Fruit fly (Drosophila melanogaster) whole organism, embryonic: ENCODE data around the gene Pgd.

Experiments
- ATbp ChIP-seq: fragments of 200-800 bp; sonication (Bioruptor generic); optimal IDR thresholded peaks from 2 replicates; lab custom pipeline; 2017; ENCODE audit warnings: missing biosample characterization, mild to moderate bottlenecking, missing genetic modification characterization, missing genetic modification reagents
- B-H2 ChIP-seq: fragments of 200-800 bp; sonication (Bioruptor generic); optimal IDR thresholded peaks from 2 replicates; lab custom pipeline; 2018; ENCODE audit warnings: missing biosample characterization, mild to moderate bottlenecking, missing genetic modification characterization
- Blimp-1 ChIP-seq: fragments of 200-800 bp; sonication (Bioruptor generic); optimal IDR thresholded peaks from 3 replicates; lab custom pipeline; 2018; ENCODE audit warnings: missing biosample characterization, missing genetic modification characterization, mild to moderate bottlenecking, moderate library complexity, missing genetic modification reagents
- CG10274 ChIP-seq: fragments of 200-800 bp; sonication (Bioruptor generic); optimal IDR thresholded peaks from 3 replicates; lab custom pipeline; 2017; ENCODE audit warnings: missing biosample characterization, mild to moderate bottlenecking, missing genetic modification characterization
- CG11456 ChIP-seq: fragments of 200-800 bp; sonication (Bioruptor generic); IDR thresholded peaks from 3 replicates; pipeline ENCODE4 v1.3.6; 2022; ENCODE audit warnings: missing biosample characterization, missing genetic modification characterization
- CG11723 ChIP-seq: fragments of 200-800 bp; sonication (Bioruptor generic); optimal IDR thresholded peaks from 2 replicates; lab custom pipeline; 2017; ENCODE audit warnings: missing biosample characterization, mild to moderate bottlenecking, missing genetic modification characterization
- CG12236 ChIP-seq: fragments of 200-800 bp; sonication (Bioruptor generic); optimal IDR thresholded peaks from 2 replicates; lab custom pipeline; 2016; ENCODE audit warnings: missing biosample characterization, missing genetic modification characterization
- CG12659 ChIP-seq: fragments of 200-800 bp; sonication (Bioruptor generic); optimal IDR thresholded peaks from 3 replicates; lab custom pipeline; 2017; ENCODE audit warnings: mild to moderate bottlenecking, missing biosample characterization, missing genetic modification reagents, missing genetic modification characterization
- CG12744 ChIP-seq: fragments of 200-800 bp; sonication (Bioruptor generic); optimal IDR thresholded peaks from 2 replicates; lab custom pipeline; 2016; ENCODE audit warnings: missing biosample characterization, missing genetic modification characterization
- CG15011 ChIP-seq: fragments of 200-800 bp; sonication (Bioruptor generic); optimal IDR thresholded peaks from 3 replicates; lab custom pipeline; 2018; ENCODE audit warnings: missing biosample characterization, mild to moderate bottlenecking, missing genetic modification characterization
- CG15479 ChIP-seq: fragments of 200-800 bp; sonication (Bioruptor generic); optimal IDR thresholded peaks from 3 replicates; lab custom pipeline; 2019; ENCODE audit warnings: missing biosample characterization, mild to moderate bottlenecking, missing genetic modification characterization, moderate library complexity
- CG18599 ChIP-seq: fragments of 200-800 bp; sonication (Bioruptor generic); optimal IDR thresholded peaks from 3 replicates; lab custom pipeline; 2017; ENCODE audit warnings: missing biosample characterization, missing genetic modification characterization, mild to moderate bottlenecking, moderate library complexity, missing genetic modification reagents
- CG2116 ChIP-seq: fragments of 200-800 bp; sonication (Bioruptor generic); optimal IDR thresholded peaks from 3 replicates; lab custom pipeline; 2018; ENCODE audit warnings: missing biosample characterization, mild to moderate bottlenecking, missing genetic modification characterization
- CG2199 ChIP-seq: fragments of 200-800 bp; sonication (Bioruptor generic); IDR thresholded peaks from 3 replicates; pipeline ENCODE4 v1.3.6; 2022; ENCODE audit warnings: missing biosample characterization, missing genetic modification characterization
- CG4404 ChIP-seq: fragments of 200-800 bp; sonication (Bioruptor generic); IDR thresholded peaks from 2 replicates; pipeline ENCODE4 v1.3.6; 2022; ENCODE audit warnings: missing biosample characterization, missing genetic modification characterization
- CG6683 ChIP-seq: fragments of 200-800 bp; sonication (Bioruptor generic); optimal IDR thresholded peaks from 2 replicates; lab custom pipeline; 2017; ENCODE audit warnings: missing biosample characterization, mild to moderate bottlenecking, missing genetic modification characterization, missing genetic modification reagents
- CG7372 ChIP-seq: fragments of 200-800 bp; sonication (Bioruptor generic); IDR thresholded peaks from 2 replicates; pipeline ENCODE4 v1.3.6; 2022; ENCODE audit warnings: missing biosample characterization, missing genetic modification characterization
- CG7963 ChIP-seq: fragments of 200-800 bp; sonication (Bioruptor generic); IDR thresholded peaks from 3 replicates; pipeline ENCODE4 v1.3.6; 2022; ENCODE audit warnings: missing biosample characterization, missing genetic modification characterization; ENCODE audit not compliant: partially characterized antibody
- CG9932 ChIP-seq: fragments of 200-800 bp; sonication (Bioruptor generic); IDR thresholded peaks from 2 replicates; pipeline ENCODE4 v1.3.6; 2022; ENCODE audit warnings: missing biosample characterization, missing genetic modification characterization
- Chrac-16 ChIP-seq: fragments of 200-800 bp; sonication (Bioruptor generic); optimal IDR thresholded peaks from 3 replicates; lab custom pipeline; 2016; ENCODE audit warnings: missing biosample characterization, missing genetic modification characterization
- Dek ChIP-seq: fragments of 200-800 bp; sonication (Bioruptor generic); optimal IDR thresholded peaks from 3 replicates; lab custom pipeline; 2019; ENCODE audit warnings: missing biosample characterization, mild to moderate bottlenecking, missing genetic modification characterization, moderate library complexity
- Ets65A ChIP-seq: fragments of 200-800 bp; sonication (Bioruptor generic); peaks from one replicate; lab custom pipeline; 2016; ENCODE audit warnings: missing biosample characterization, missing genetic modification characterization
- Gug ChIP-seq: fragments of 200-800 bp; sonication (Bioruptor generic); IDR thresholded peaks from 4 replicates; pipeline ENCODE4 v1.3.6; 2022; ENCODE audit warnings: missing biosample characterization, missing genetic modification characterization
- HLHmδ ChIP-seq: fragments of 200-800 bp; sonication (Bioruptor generic); optimal IDR thresholded peaks from 2 replicates; lab custom pipeline; 2018; ENCODE audit warnings: missing biosample characterization, mild to moderate bottlenecking, missing genetic modification characterization, moderate library complexity
- MBD-R2 ChIP-seq: fragments of 200-800 bp; sonication (Bioruptor generic); IDR thresholded peaks from 2 replicates; pipeline ENCODE4 v1.3.6; 2022; ENCODE audit warnings: missing biosample characterization, missing genetic modification characterization
- NC2β ChIP-seq: fragments of 200-800 bp; sonication (Bioruptor generic); optimal IDR thresholded peaks from 2 replicates; lab custom pipeline; 2016; ENCODE audit warnings: missing biosample characterization, missing genetic modification characterization
- Rx ChIP-seq: fragments of 200-800 bp; sonication (Bioruptor generic); IDR thresholded peaks from 2 replicates; pipeline ENCODE4 v1.3.6; 2022; ENCODE audit warnings: missing biosample characterization, missing genetic modification characterization
- amos ChIP-seq: fragments of 200-800 bp; sonication (Bioruptor generic); IDR thresholded peaks from 2 replicates; pipeline ENCODE4 v1.3.6; 2022; ENCODE audit warnings: missing biosample characterization, missing genetic modification characterization; ENCODE audit not compliant: partially characterized antibody
- aop ChIP-seq: fragments of 200-800 bp; sonication (Bioruptor generic); IDR thresholded peaks from 2 replicates; pipeline ENCODE4 v1.3.6; 2022; ENCODE audit warnings: missing biosample characterization, missing genetic modification characterization
- ato ChIP-seq: fragments of 200-800 bp; sonication (Bioruptor generic); IDR thresholded peaks from 2 replicates; pipeline ENCODE4 v1.3.6; 2022; ENCODE audit warnings: missing biosample characterization, missing genetic modification characterization; ENCODE audit not compliant: partially characterized antibody
- bsh ChIP-seq, 2 experiments: fragments of 200-800 bp; sonication (Bioruptor generic); optimal IDR thresholded peaks; 2 replicates each; lab custom pipeline; 2017 to 2018; ENCODE audit warnings: mild to moderate bottlenecking in 2 of 2, missing biosample characterization in 2 of 2, missing genetic modification characterization in 2 of 2, moderate library complexity in 1 of 2
- chinmo ChIP-seq: fragments of 200-800 bp; sonication (Bioruptor generic); IDR thresholded peaks from 4 replicates; pipeline ENCODE4 v1.3.6; 2022; ENCODE audit warnings: missing biosample characterization, missing genetic modification characterization; ENCODE audit not compliant: partially characterized antibody
- crc ChIP-seq: fragments of 200-800 bp; sonication (Bioruptor generic); optimal IDR thresholded peaks from 2 replicates; lab custom pipeline; 2016; ENCODE audit warnings: missing biosample characterization, missing genetic modification characterization
- dan ChIP-seq: fragments of 200-800 bp; sonication (Bioruptor generic); IDR thresholded peaks from 2 replicates; pipeline ENCODE4 v1.3.6; 2022; ENCODE audit warnings: missing biosample characterization, missing genetic modification characterization
- dimm ChIP-seq: fragments of 200-800 bp; sonication (Bioruptor generic); IDR thresholded peaks from 2 replicates; pipeline ENCODE4 v1.3.6; 2022; ENCODE audit warnings: missing biosample characterization, missing genetic modification characterization
- dpn ChIP-seq, 2 experiments: fragments of 200-800 bp; sonication (Bioruptor generic); optimal IDR thresholded peaks; 3 replicates each; lab custom pipeline; 2016; ENCODE audit warnings: missing biosample characterization in 2 of 2, missing genetic modification characterization in 2 of 2
- fd96Cb ChIP-seq: fragments of 200-800 bp; sonication (Bioruptor generic); optimal IDR thresholded peaks from 2 replicates; lab custom pipeline; 2018; ENCODE audit warnings: missing biosample characterization, mild to moderate bottlenecking, missing genetic modification characterization, moderate library complexity
- fru ChIP-seq: fragments of >200 bp; optimal IDR thresholded peaks from 2 replicates; lab custom pipeline; 2017
- hb ChIP-seq: fragments of 200-800 bp; sonication (Bioruptor generic); IDR thresholded peaks from 3 replicates; pipeline ENCODE4 v1.3.6; 2022; ENCODE audit warnings: missing biosample characterization, missing genetic modification characterization; ENCODE audit not compliant: partially characterized antibody
- hbn ChIP-seq: fragments of 200-800 bp; sonication (Bioruptor generic); IDR thresholded peaks from 2 replicates; pipeline ENCODE4 v1.3.6; 2022; ENCODE audit warnings: missing biosample characterization, missing genetic modification characterization; ENCODE audit not compliant: partially characterized antibody
- kah ChIP-seq: fragments of 200-800 bp; sonication (Bioruptor generic); optimal IDR thresholded peaks from 2 replicates; lab custom pipeline; 2018; ENCODE audit warnings: missing biosample characterization, mild to moderate bottlenecking, missing genetic modification characterization
- lab ChIP-seq: fragments of 200-800 bp; sonication (Bioruptor generic); optimal IDR thresholded peaks from 3 replicates; lab custom pipeline; 2017; ENCODE audit warnings: missing biosample characterization, missing genetic modification characterization, mild to moderate bottlenecking, moderate library complexity, missing genetic modification reagents
- lilli ChIP-seq: fragments of 200-800 bp; sonication (Bioruptor generic); optimal IDR thresholded peaks from 3 replicates; lab custom pipeline; 2016; ENCODE audit warnings: missing biosample characterization, missing genetic modification characterization
- mld ChIP-seq: fragments of 200-800 bp; sonication (Bioruptor generic); IDR thresholded peaks from 3 replicates; pipeline ENCODE4 v1.3.6; 2022; ENCODE audit warnings: missing biosample characterization, missing genetic modification characterization; ENCODE audit not compliant: partially characterized antibody
- phol ChIP-seq: fragments of 200-800 bp; sonication (Bioruptor generic); optimal IDR thresholded peaks from 3 replicates; lab custom pipeline; 2018; ENCODE audit warnings: missing biosample characterization, mild to moderate bottlenecking, missing genetic modification characterization, moderate library complexity
- seq ChIP-seq: fragments of 200-800 bp; sonication (Bioruptor generic); IDR thresholded peaks from 2 replicates; pipeline ENCODE4 v1.3.6; 2022; ENCODE audit warnings: missing biosample characterization, missing genetic modification characterization
- sima ChIP-seq: fragments of 200-800 bp; sonication (Bioruptor generic); optimal IDR thresholded peaks from 2 replicates; lab custom pipeline; 2016; ENCODE audit warnings: missing biosample characterization, missing genetic modification characterization
- ttk ChIP-seq: fragments of 200-800 bp; sonication (Bioruptor generic); IDR thresholded peaks from 2 replicates; pipeline ENCODE4 v2.1.2; 2022; ENCODE audit warnings: missing biosample characterization, missing genetic modification characterization

Pgd gene

DNA sequence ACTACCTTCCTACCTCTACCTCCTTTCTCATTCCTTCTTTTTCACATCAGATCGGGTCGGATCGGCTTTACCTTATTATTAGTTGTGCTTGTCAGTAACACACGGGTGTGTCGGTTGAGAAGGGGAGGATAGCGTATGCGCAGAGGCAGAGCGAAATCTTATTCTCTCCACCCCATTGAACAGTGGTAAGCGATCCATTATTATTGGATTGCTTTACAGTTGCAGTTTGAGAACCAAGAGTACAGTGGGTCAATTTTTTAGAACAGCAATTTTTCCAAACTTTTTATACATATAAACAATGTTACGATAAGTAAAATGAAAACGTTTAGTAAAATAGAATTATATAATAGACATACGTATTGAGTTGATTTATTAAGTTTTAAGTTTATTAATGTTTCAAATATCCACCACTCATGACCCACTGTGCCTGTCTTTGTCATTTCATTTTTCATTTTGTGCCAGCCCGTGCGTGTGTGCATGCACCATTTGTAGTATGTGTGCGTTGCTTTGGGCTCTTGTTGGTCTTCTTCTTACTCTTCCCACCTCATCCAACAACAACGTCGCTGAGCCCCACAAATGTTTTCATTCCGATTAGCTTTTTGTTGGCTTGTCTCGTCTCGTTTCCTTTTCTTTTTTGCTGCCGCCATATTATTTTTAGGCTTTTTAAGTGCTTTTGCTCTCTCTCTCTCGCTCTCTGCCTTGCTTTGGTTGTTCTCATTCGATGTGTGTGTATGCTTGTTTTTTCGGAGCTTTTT is 7.2 kb upstream of the Pgd start (continued):
- TF ChIP-seq CG7372 (GFP tag; lab: Robert Waterston, UW), result peak; percentile 99
- peak; percentile 81 for TF ChIP-seq chinmo (GFP tag; lab: Robert Waterston, UW)
- peak; percentile 97 for TF ChIP-seq Gug (GFP tag; lab: Robert Waterston, UW)
- TF ChIP-seq lilli, result peak; percentile 99
- peak; percentile 83 for TF ChIP-seq crc (GFP tag; lab: Kevin White, UChicago)
- TF ChIP-seq kah, result peak; percentile 97
- TF ChIP-seq ato (GFP tag; lab: Robert Waterston, UW), result peak; percentile 61
- TF ChIP-seq fru (lab: Kevin White, UChicago), result no peak
- peak; percentile 15; the same call in 1 of the 2 replicates for TF ChIP-seq hbn
- TF ChIP-seq CG2116 (GFP tag; lab: Kevin White, UChicago), result peak; percentile 85
- peak; percentile 90 for TF ChIP-seq CG12236 (GFP tag; lab: Kevin White, UChicago)
- TF ChIP-seq CG11456 (GFP tag; lab: Robert Waterston, UW), result peak; percentile 98
- peak; percentile 54; the same call in 1 of the 2 replicates for TF ChIP-seq aop (GFP tag; lab: Robert Waterston, UW)
- TF ChIP-seq lab (GFP tag; lab: Kevin White, UChicago), result peak; percentile 99
- TF ChIP-seq CG2199, result peak; percentile 97
- TF ChIP-seq NC2β (GFP tag; lab: Kevin White, UChicago), result peak; percentile 93
- peak; percentile 98 for TF ChIP-seq ttk (GFP tag; lab: Robert Waterston, UW)
- peak; percentile 99 for TF ChIP-seq CG4404 (GFP tag; lab: Robert Waterston, UW)
- TF ChIP-seq CG18599 (GFP tag; lab: Kevin White, UChicago), result peak; percentile 100
- peak; percentile 99 for TF ChIP-seq CG11723 (GFP tag; lab: Kevin White, UChicago)
- TF ChIP-seq ATbp, result peak; percentile 98
- peak; percentile 99 for TF ChIP-seq CG6683
- TF ChIP-seq CG15479, result peak; percentile 92
- peak; percentile 99 for TF ChIP-seq seq
- peak; percentile 71; the same call in 2 of the 3 replicates for TF ChIP-seq CG7963 (GFP tag; lab: Robert Waterston, UW)
- TF ChIP-seq Blimp-1 (GFP tag; lab: Kevin White, UChicago), result peak; percentile 98
- peak; percentile 91 to 98 for TF ChIP-seq dpn (GFP tag; optimal IDR thresholded peaks at IDR 0.05; lab: Kevin White, UChicago)
- TF ChIP-seq CG12659, result peak; percentile 98
- peak; percentile 89 for TF ChIP-seq sima (GFP tag; lab: Kevin White, UChicago)
- TF ChIP-seq phol (tag; lab: Kevin White, UChicago), result peak; percentile 99
- TF ChIP-seq Dek (tag; lab: Kevin White, UChicago), result peak; percentile 99
- peak; percentile 96 for TF ChIP-seq MBD-R2 (GFP tag; lab: Robert Waterston, UW)
- no peak for TF ChIP-seq HLHmδ (GFP tag; lab: Kevin White, UChicago)
- peak; percentile 96 for TF ChIP-seq Rx (GFP tag; lab: Robert Waterston, UW)
- peak; percentile 99 for TF ChIP-seq fd96Cb
- peak; percentile 98 for TF ChIP-seq CG9932
- TF ChIP-seq Ets65A, result peak; percentile 97
- peak; percentile 98 for TF ChIP-seq Chrac-16 (GFP tag; lab: Kevin White, UChicago)
- peak; percentile 96 for TF ChIP-seq CG10274
- peak; percentile 99 for TF ChIP-seq CG15011 (GFP tag; lab: Kevin White, UChicago)
- no peak for TF ChIP-seq mld (GFP tag; lab: Robert Waterston, UW)
- 0 out of 2 replicates have a peak, but pooled peaks have one; percentile 5 for TF ChIP-seq amos
- peak; percentile 79 for TF ChIP-seq hb (GFP tag; lab: Robert Waterston, UW)
- TF ChIP-seq bsh (GFP tag; optimal IDR thresholded peaks at IDR 0.05; lab: Kevin White, UChicago), result peak; percentile 93 to 100
- TF ChIP-seq CG12744 (GFP tag; lab: Kevin White, UChicago), result peak; percentile 93
- TF ChIP-seq B-H2 (GFP tag; lab: Kevin White, UChicago), result peak; percentile 99
- TF ChIP-seq dimm (GFP tag; lab: Robert Waterston, UW), result peak; percentile 96
- TF ChIP-seq dan (GFP tag; lab: Robert Waterston, UW), result peak; percentile 94
